Worm (Caenorhabditis elegans) whole organism, L2 larva: Measurements from ENCODE around the gene tgn-38.
A peak's percentile ranks its signal among the peaks of the same experiment; 100 is the strongest.

Experiments used
- C34F6.9 ChIP-seq: fragments of 150-350 bp; optimal IDR thresholded peaks from 2 replicates; lab custom pipeline; 2014; ENCODE audit warnings: missing biosample characterization, missing genetic modification characterization
- R02D3.7 ChIP-seq: fragments of 150-350 bp; optimal IDR thresholded peaks from 2 replicates; lab custom pipeline; 2014; ENCODE audit warnings: missing biosample characterization, missing genetic modification characterization
- Y55F3AM.14 ChIP-seq: fragments of 200-800 bp; sonication (Bioruptor generic); optimal IDR thresholded peaks from 2 replicates; lab custom pipeline; 2018; ENCODE audit warnings: mild to moderate bottlenecking, missing genetic modification characterization, missing compliant biosample characterization
- aly-2 ChIP-seq: fragments of 150-350 bp; optimal IDR thresholded peaks from 2 replicates; lab custom pipeline; 2014; ENCODE audit warnings: missing biosample characterization, missing genetic modification characterization
- blmp-1 ChIP-seq: sonication (generic microtip); optimal IDR thresholded peaks from 2 replicates; lab custom pipeline; 2017; ENCODE audit warnings: missing genetic modification characterization, mild to moderate bottlenecking, missing compliant biosample characterization, antibody characterized with exemption, moderate library complexity; ENCODE audit not compliant: insufficient read depth
- dmd-4 ChIP-seq: sonication (generic microtip); optimal IDR thresholded peaks from 2 replicates; lab custom pipeline; 2017; ENCODE audit warnings: missing biosample characterization, missing genetic modification characterization
- elt-3 ChIP-seq: sonication (generic microtip); optimal IDR thresholded peaks from 2 replicates; lab custom pipeline; 2017; ENCODE audit warnings: missing biosample characterization, missing genetic modification characterization
- fos-1 ChIP-seq: fragments of 150-350 bp; optimal IDR thresholded peaks from 2 replicates; lab custom pipeline; 2014; ENCODE audit warnings: missing biosample characterization, missing genetic modification characterization
- gmeb-1 ChIP-seq: fragments of 150-350 bp; optimal IDR thresholded peaks from 2 replicates; lab custom pipeline; 2014; ENCODE audit warnings: missing biosample characterization, missing genetic modification characterization
- lin-39 ChIP-seq: fragments of 150-350 bp; optimal IDR thresholded peaks from 2 replicates; lab custom pipeline; 2014; ENCODE audit warnings: missing biosample characterization, missing genetic modification reagents, missing genetic modification characterization
- lsy-2 ChIP-seq, 2 experiments: fragments of 150-350 bp in 1 of 2; sonication (generic microtip) in 1 of 2; optimal IDR thresholded peaks; 2 replicates each; lab custom pipeline; 2014 to 2017; ENCODE audit warnings: missing biosample characterization in 2 of 2, missing genetic modification characterization in 2 of 2
- nhr-10 ChIP-seq: sonication (generic microtip); optimal IDR thresholded peaks from 2 replicates; lab custom pipeline; 2017; ENCODE audit warnings: missing biosample characterization, missing genetic modification characterization
- nhr-129 ChIP-seq: fragments of 150-350 bp; optimal IDR thresholded peaks from 2 replicates; lab custom pipeline; 2014; ENCODE audit warnings: missing biosample characterization, missing genetic modification characterization
- nhr-237 ChIP-seq: fragments of 150-350 bp; optimal IDR thresholded peaks from 2 replicates; lab custom pipeline; 2014; ENCODE audit warnings: missing biosample characterization, missing genetic modification characterization
- nhr-25 ChIP-seq: fragments of 150-350 bp; sonication (generic microtip); optimal IDR thresholded peaks from 3 replicates; lab custom pipeline; 2014; ENCODE audit warnings: missing biosample characterization, missing genetic modification characterization
- nhr-6 ChIP-seq: fragments of 150-350 bp; optimal IDR thresholded peaks from 2 replicates; lab custom pipeline; 2014; ENCODE audit warnings: missing biosample characterization, missing genetic modification characterization
- sem-4 ChIP-seq: fragments of 150-350 bp; optimal IDR thresholded peaks from 2 replicates; lab custom pipeline; 2014; ENCODE audit warnings: missing biosample characterization, missing genetic modification reagents, missing genetic modification characterization
- skn-1 ChIP-seq: sonication (generic microtip); optimal IDR thresholded peaks from 2 replicates; lab custom pipeline; 2017; ENCODE audit warnings: missing biosample characterization, missing genetic modification characterization
- sma-3 ChIP-seq: sonication (generic microtip); optimal IDR thresholded peaks from 2 replicates; lab custom pipeline; 2016; ENCODE audit warnings: missing genetic modification reagents, missing genetic modification characterization, missing compliant biosample characterization
- sma-9 ChIP-seq, 2 experiments: fragments of 150-350 bp in 1 of 2; sonication (generic microtip) in 1 of 2; optimal IDR thresholded peaks; 2 replicates each; lab custom pipeline; 2014 to 2016; ENCODE audit warnings: missing genetic modification characterization in 2 of 2, mild to moderate bottlenecking in 1 of 2, missing biosample characterization in 1 of 2, missing compliant biosample characterization in 1 of 2, missing genetic modification reagents in 1 of 2, moderate library complexity in 1 of 2
- unc-55 ChIP-seq: fragments of 150-350 bp; sonication (generic microtip); optimal IDR thresholded peaks from 3 replicates; lab custom pipeline; 2014; ENCODE audit warnings: missing biosample characterization, missing genetic modification reagents, missing genetic modification characterization
- unc-62 ChIP-seq: fragments of 150-350 bp; optimal IDR thresholded peaks from 2 replicates; lab custom pipeline; 2014; ENCODE audit warnings: missing biosample characterization, missing genetic modification reagents, missing genetic modification characterization
- ztf-1 ChIP-seq: fragments of 200-800 bp; sonication (Bioruptor generic); conservative IDR thresholded peaks from 2 replicates; pipeline ENCODE4 v1.3.6; 2022; ENCODE audit warnings: missing genetic modification characterization, missing compliant biosample characterization
- ztf-11 ChIP-seq: sonication (generic microtip); optimal IDR thresholded peaks from 2 replicates; lab custom pipeline; 2017; ENCODE audit warnings: missing biosample characterization, missing genetic modification characterization

Gene tgn-38

ce11 chrIV:12029074-12029473 lies at the start of gene tgn-38:
Gene tgn-38, minus strand, starts transcription at chrIV:12029174.
- TF ChIP-seq Y55F3AM.14 (GFP tag; lab: Kevin White, UChicago) (no peak), nhr-129 (tag; lab: Kevin White, UChicago) (peak; percentile 22)

ce11 chrIV:12078112-12078812 lies 49.3 kb upstream of the tgn-38 start, which contains the start of gene tmed-1:
Gene tmed-1, minus strand, starts transcription at chrIV:12078162.
- TF ChIP-seq Y55F3AM.14 (GFP tag; lab: Kevin White, UChicago), result no peak
- peak; percentile 18 for TF ChIP-seq unc-55 (GFP tag; lab: Kevin White, UChicago)
- TF ChIP-seq C34F6.9 (tag; lab: Kevin White, UChicago), result peak; percentile 20

ce11 chrIV:12075497-12075896 lies 46.5 kb upstream of the tgn-38 start, which contains the start of gene K08E4.7:
Gene K08E4.7, plus strand, starts transcription at chrIV:12075797.
- TF ChIP-seq lin-39 (tag; lab: Kevin White, UChicago) (no peak), ztf-11 (tag; lab: Kevin White, UChicago) (no peak), ztf-1 (GFP tag; lab: Robert Waterston, UW) (no peak), nhr-6 (tag; lab: Kevin White, UChicago) (no peak), sma-3 (GFP tag; lab: Kevin White, UChicago) (no peak)
- TF ChIP-seq, all 48 proteins: peak for 0

ce11 chrIV:12068590-12068989 lies 39.6 kb upstream of the tgn-38 start, which contains the start of gene bath-37:
Gene bath-37, plus strand, starts transcription at chrIV:12068890.
- TF ChIP-seq nhr-10 (tag; lab: Kevin White, UChicago) (no peak), unc-55 (GFP tag; lab: Kevin White, UChicago) (peak; percentile 23), aly-2 (tag; lab: Kevin White, UChicago) (no peak)

- TF ChIP-seq dmd-4 (tag; lab: Kevin White, UChicago), result no peak
- no peak for TF ChIP-seq gmeb-1 (tag; lab: Kevin White, UChicago)
Measured at ce11 chrIV:12061229-12061628, 32.3 kb upstream of the tgn-38 start, which contains the start of gene K08E4.8. Gene K08E4.8, minus strand, starts transcription at chrIV:12061329.

- no peak for TF ChIP-seq blmp-1 (tag; lab: Kevin White, UChicago)
- TF ChIP-seq nhr-129 (tag; lab: Kevin White, UChicago), result peak; percentile 30
Measured at ce11 chrIV:12057508-12057907, 28.5 kb upstream of the tgn-38 start, which contains the start of gene K08E4.3. Gene K08E4.3, plus strand, starts transcription at chrIV:12057742.

- no peak for TF ChIP-seq fos-1 (tag; lab: Kevin White, UChicago)
- TF ChIP-seq, all 48 proteins: peak for 0
Measured at ce11 chrIV:12056603-12057002, 27.6 kb upstream of the tgn-38 start, which contains the start of gene K08E4.2. Gene K08E4.2, minus strand, starts transcription at chrIV:12056656.

ce11 chrIV:12052461-12052860 lies 23.5 kb upstream of the tgn-38 start:
- TF ChIP-seq sma-9 (GFP tag; optimal IDR thresholded peaks at IDR 0.05; lab: Kevin White, UChicago) (no peak), sma-9 (tag; optimal IDR thresholded peaks at IDR 0.05; lab: Kevin White, UChicago) (no peak), sem-4 (tag; lab: Kevin White, UChicago) (no peak), nhr-25 (no peak), nhr-129 (tag; lab: Kevin White, UChicago) (no peak), gmeb-1 (tag; lab: Kevin White, UChicago) (no peak), lsy-2 (tag; optimal IDR thresholded peaks at IDR 0.05; lab: Kevin White, UChicago) (no peak), unc-55 (GFP tag; lab: Kevin White, UChicago) (no peak), nhr-237 (tag; lab: Kevin White, UChicago) (no peak), unc-62 (GFP tag; lab: Kevin White, UChicago) (no peak), skn-1 (tag; lab: Kevin White, UChicago) (no peak), R02D3.7 (no peak), elt-3 (tag; lab: Kevin White, UChicago) (no peak)
- TF ChIP-seq, all 48 proteins: peak for 0
